Fruit fly (Drosophila melanogaster) whole organism, wandering third instar larva: ENCODE results near the gene CG32110.
A peak's percentile ranks its signal among the peaks of the same experiment; 100 is the strongest.

Experiments
- Abd-B ChIP-seq: fragments of >200 bp; optimal IDR thresholded peaks from 2 replicates; lab custom pipeline; 2017; ENCODE audit warnings: missing biosample characterization, missing genetic modification characterization
- Dfd ChIP-seq: fragments of >200 bp; optimal IDR thresholded peaks from 2 replicates; lab custom pipeline; 2017; ENCODE audit warnings: missing biosample characterization, missing genetic modification characterization
- HLH106 ChIP-seq: fragments of 200-800 bp; optimal IDR thresholded peaks from 3 replicates; lab custom pipeline; 2019; ENCODE audit warnings: missing biosample characterization, mild to moderate bottlenecking, missing genetic modification characterization, moderate library complexity
- Hnf4 ChIP-seq: fragments of 200-800 bp; sonication (Bioruptor generic); optimal IDR thresholded peaks from 2 replicates; lab custom pipeline; 2016; ENCODE audit warnings: missing biosample characterization, mild to moderate bottlenecking, missing genetic modification characterization
- Mio ChIP-seq: sonication (Bioruptor generic); optimal IDR thresholded peaks from 2 replicates; lab custom pipeline; 2016; ENCODE audit warnings: missing biosample characterization, missing genetic modification characterization
- Rel ChIP-seq, 2 experiments: fragments of 200-800 bp; sonication (Bioruptor generic) in 1 of 2; optimal IDR thresholded peaks; 2 replicates in 1 of 2; 3 replicates in 1 of 2; lab custom pipeline; 2016 to 2019; ENCODE audit warnings: mild to moderate bottlenecking in 2 of 2, missing biosample characterization in 2 of 2, missing genetic modification characterization in 2 of 2, moderate library complexity in 1 of 2
- Vsx2 ChIP-seq: fragments of 200-300, 225-300 bp; sonication (Bioruptor generic); optimal IDR thresholded peaks from 2 replicates; lab custom pipeline; 2018; ENCODE audit warnings: missing biosample characterization, missing genetic modification characterization; ENCODE audit not compliant: partially characterized antibody
- dl ChIP-seq, 2 experiments: fragments of 175-275, 200-275 bp in 1 of 2; fragments of 200-275 bp in 1 of 2; sonication (Bioruptor generic); optimal IDR thresholded peaks; lab custom pipeline; 2018; ENCODE audit warnings: mild to moderate bottlenecking in 2 of 2, missing biosample characterization in 2 of 2, missing genetic modification characterization in 2 of 2, moderate library complexity in 2 of 2; ENCODE audit not compliant: partially characterized antibody in 2 of 2, insufficient read depth in 1 of 2
- h ChIP-seq: fragments of 200-800 bp; sonication (Bioruptor generic); optimal IDR thresholded peaks from 3 replicates; lab custom pipeline; 2016; ENCODE audit warnings: missing biosample characterization, mild to moderate bottlenecking, missing genetic modification characterization
- lola ChIP-seq: fragments of >200 bp; optimal IDR thresholded peaks from 2 replicates; lab custom pipeline; 2017; ENCODE audit warnings: missing biosample characterization, missing genetic modification characterization
- pan ChIP-seq: fragments of >200 bp; optimal IDR thresholded peaks from 2 replicates; lab custom pipeline; 2017
- psq ChIP-seq: fragments of 200-800 bp; sonication (Bioruptor generic); optimal IDR thresholded peaks from 3 replicates; lab custom pipeline; 2017; ENCODE audit warnings: missing biosample characterization, mild to moderate bottlenecking, missing genetic modification characterization, moderate library complexity
- woc ChIP-seq: sonication (Bioruptor generic); optimal IDR thresholded peaks from 2 replicates; lab custom pipeline; 2016; ENCODE audit warnings: missing biosample characterization, mild to moderate bottlenecking, missing genetic modification characterization

- TF ChIP-seq pan (no peak), Vsx2 (GFP tag; lab: Kevin White, UChicago) (no peak), dl (GFP tag; optimal IDR thresholded peaks at IDR 0.05; lab: Kevin White, UChicago; ENCODE audit: insufficient read depth in 1 of 2, partially characterized antibody in 2 of 2) (no peak), h (GFP tag; lab: Kevin White, UChicago) (no peak), lola (GFP tag; lab: Kevin White, UChicago) (no peak), woc (GFP tag; lab: Kevin White, UChicago) (no peak), Dfd (no peak), Rel (GFP tag; optimal IDR thresholded peaks at IDR 0.05; lab: Kevin White, UChicago) (no peak), Rel (tag; optimal IDR thresholded peaks at IDR 0.05; lab: Kevin White, UChicago) (peak; percentile 50), HLH106 (tag; lab: Kevin White, UChicago) (peak; percentile 1), psq (GFP tag; lab: Kevin White, UChicago) (peak; percentile 69), Abd-B (GFP tag; lab: Kevin White, UChicago) (no peak), Mio (no peak), Hnf4 (GFP tag; lab: Kevin White, UChicago) (no peak)
Observed at dm6 chr3L:12804730-12805170, 3.8 kb upstream of the CG32110 start, which contains the start of gene Atg1.
